Worm (Caenorhabditis elegans) whole organism, L4 larva: ENCODE results near the gene thn-1.
A peak's percentile ranks its signal among the peaks of the same experiment; 100 is the strongest.

Experiments used
- D1046.2 ChIP-seq: fragments of 200-800 bp; sonication (Bioruptor generic); IDR thresholded peaks from 2 replicates; pipeline ENCODE4 v1.3.6; 2022; ENCODE audit warnings: missing genetic modification characterization, missing compliant biosample characterization
- F37D6.2 ChIP-seq: sonication (generic microtip); optimal IDR thresholded peaks from 2 replicates; lab custom pipeline; 2016; ENCODE audit warnings: mild to moderate bottlenecking, missing genetic modification characterization, missing compliant biosample characterization
- R02D3.7 ChIP-seq: fragments of 150-350 bp; sonication (generic microtip); optimal IDR thresholded peaks from 3 replicates; lab custom pipeline; 2014; ENCODE audit warnings: missing biosample characterization, missing genetic modification characterization
- T20F7.1 ChIP-seq: fragments of 200-800 bp; sonication (Bioruptor generic); optimal IDR thresholded peaks from 2 replicates; lab custom pipeline; 2018; ENCODE audit warnings: mild to moderate bottlenecking, missing genetic modification characterization, missing compliant biosample characterization
- Y48G9A.11 ChIP-seq: fragments of 200-800 bp; sonication (Bioruptor generic); IDR thresholded peaks from 2 replicates; pipeline ENCODE4 v1.3.6; 2022; ENCODE audit warnings: missing genetic modification reagents, missing genetic modification characterization, missing compliant biosample characterization
- Y75B8A.6 ChIP-seq: fragments of 200-800 bp; sonication (Bioruptor generic); IDR thresholded peaks from 2 replicates; pipeline ENCODE4 v1.3.6; 2022; ENCODE audit warnings: missing genetic modification reagents, missing genetic modification characterization, missing compliant biosample characterization
- aha-1 ChIP-seq: fragments of 150-350 bp; peaks from one replicate; lab custom pipeline; 2014; ENCODE audit warnings: missing biosample characterization, missing genetic modification characterization
- ama-1 ChIP-seq: fragments of 150-350 bp; optimal IDR thresholded peaks from 2 replicates; lab custom pipeline; 2014; ENCODE audit warnings: inconsistent platforms, mixed read lengths
- arid-1 ChIP-seq: fragments of 200-800 bp; sonication (Bioruptor generic); conservative IDR thresholded peaks from 2 replicates; pipeline ENCODE4 v1.3.6; 2022; ENCODE audit warnings: missing genetic modification reagents, missing genetic modification characterization, missing compliant biosample characterization
- attf-4 ChIP-seq: sonication (generic microtip); optimal IDR thresholded peaks from 3 replicates; lab custom pipeline; 2017; ENCODE audit warnings: missing biosample characterization, missing genetic modification characterization
- ceh-20 ChIP-seq: fragments of 200-800 bp; sonication (Bioruptor generic); IDR thresholded peaks from 2 replicates; pipeline ENCODE4 v1.3.6; 2022; ENCODE audit warnings: missing genetic modification reagents, missing genetic modification characterization, missing compliant biosample characterization
- ceh-28 ChIP-seq: fragments of 150-350 bp; optimal IDR thresholded peaks from 2 replicates; lab custom pipeline; 2014; ENCODE audit warnings: missing biosample characterization, missing genetic modification reagents, missing genetic modification characterization
- ces-1 ChIP-seq: fragments of 150-350 bp; sonication (generic microtip); optimal IDR thresholded peaks from 4 replicates; lab custom pipeline; 2014; ENCODE audit warnings: missing biosample characterization, missing genetic modification reagents, missing genetic modification characterization
- daf-12 ChIP-seq: fragments of 150-350 bp; optimal IDR thresholded peaks from 2 replicates; lab custom pipeline; 2014; ENCODE audit warnings: missing biosample characterization, missing genetic modification reagents, missing genetic modification characterization
- daf-16 ChIP-seq, 3 experiments: sonication (generic microtip); optimal IDR thresholded peaks; 2 replicates each; lab custom pipeline; 2016 to 2017; ENCODE audit warnings: missing genetic modification characterization in 3 of 3, missing genetic modification reagents in 3 of 3, mild to moderate bottlenecking in 2 of 3, missing compliant biosample characterization in 2 of 3, missing biosample characterization in 1 of 3, moderate library complexity in 1 of 3
- daf-19 ChIP-seq: fragments of 200-800 bp; sonication (Bioruptor generic); conservative IDR thresholded peaks from 2 replicates; pipeline ENCODE4 v1.3.6; 2022; ENCODE audit warnings: missing genetic modification characterization, missing compliant biosample characterization
- daf-8 ChIP-seq: fragments of 200-800 bp; sonication (Bioruptor generic); IDR thresholded peaks from 2 replicates; pipeline ENCODE4 v1.3.6; 2022; ENCODE audit warnings: missing genetic modification characterization, missing compliant biosample characterization
- dmd-6 ChIP-seq: fragments of 200-800 bp; sonication (Bioruptor generic); IDR thresholded peaks from 2 replicates; pipeline ENCODE4 v1.3.6; 2022; ENCODE audit warnings: missing genetic modification reagents, missing genetic modification characterization, missing compliant biosample characterization
- dmd-9 ChIP-seq: fragments of 200-800 bp; sonication (Bioruptor generic); IDR thresholded peaks from 2 replicates; pipeline ENCODE4 v1.3.6; 2022; ENCODE audit warnings: missing genetic modification reagents, missing genetic modification characterization, missing compliant biosample characterization
- dpl-1 ChIP-seq: fragments of 150-350 bp; optimal IDR thresholded peaks from 2 replicates; lab custom pipeline; 2014; ENCODE audit warnings: missing biosample characterization, missing genetic modification reagents, missing genetic modification characterization
- dve-1 ChIP-seq: sonication (generic microtip); optimal IDR thresholded peaks from 2 replicates; lab custom pipeline; 2017; ENCODE audit warnings: antibody characterized with exemption, mild to moderate bottlenecking, missing genetic modification characterization, missing compliant biosample characterization; ENCODE audit not compliant: insufficient read depth
- egl-43 ChIP-seq: fragments of 200-800 bp; sonication (Bioruptor generic); IDR thresholded peaks from 2 replicates; pipeline ENCODE4 v1.3.6; 2022; ENCODE audit warnings: missing genetic modification reagents, missing genetic modification characterization, missing compliant biosample characterization
- hif-1 ChIP-seq, 2 experiments: sonication (generic microtip); optimal IDR thresholded peaks; 2 replicates each; lab custom pipeline; 2016 to 2017; ENCODE audit warnings: missing compliant biosample characterization in 2 of 2, missing genetic modification characterization in 2 of 2, missing genetic modification reagents in 2 of 2, missing genotype in 2 of 2, mild to moderate bottlenecking in 1 of 2
- hlh-11 ChIP-seq: fragments of 200-800 bp; sonication (Bioruptor generic); optimal IDR thresholded peaks from 2 replicates; lab custom pipeline; 2018; ENCODE audit warnings: mild to moderate bottlenecking, missing genetic modification characterization, missing compliant biosample characterization
- hlh-30 ChIP-seq: sonication (generic microtip); optimal IDR thresholded peaks from 2 replicates; lab custom pipeline; 2017; ENCODE audit warnings: antibody characterized with exemption, mild to moderate bottlenecking, missing genetic modification characterization, missing compliant biosample characterization; ENCODE audit not compliant: insufficient read depth
- hmg-1.1 ChIP-seq: fragments of 200-800 bp; sonication (Bioruptor generic); IDR thresholded peaks from 2 replicates; pipeline ENCODE4 v1.3.6; 2022; ENCODE audit warnings: missing genetic modification reagents, missing genetic modification characterization, missing compliant biosample characterization
- lim-7 ChIP-seq: fragments of 200-800 bp; sonication (Bioruptor generic); IDR thresholded peaks from 2 replicates; pipeline ENCODE4 v1.3.6; 2022; ENCODE audit warnings: missing genetic modification characterization, missing compliant biosample characterization
- lin-1 ChIP-seq: fragments of 200-800 bp; sonication (Bioruptor generic); IDR thresholded peaks from 2 replicates; pipeline ENCODE4 v1.3.6; 2022; ENCODE audit warnings: missing genetic modification reagents, missing genetic modification characterization, missing compliant biosample characterization
- lir-3 ChIP-seq: sonication (generic microtip); optimal IDR thresholded peaks from 2 replicates; lab custom pipeline; 2016; ENCODE audit warnings: mild to moderate bottlenecking, missing genetic modification characterization, missing compliant biosample characterization
- lsy-2 ChIP-seq, 2 experiments: fragments of 150-350 bp in 1 of 2; sonication (generic microtip) in 1 of 2; optimal IDR thresholded peaks; 2 replicates each; lab custom pipeline; 2014 to 2017; ENCODE audit warnings: missing biosample characterization in 2 of 2, missing genetic modification characterization in 2 of 2
- madf-5 ChIP-seq, 2 experiments: fragments of 200-800 bp; sonication (Bioruptor generic); IDR thresholded peaks; 2 replicates each; pipeline ENCODE4 v1.3.6; 2022; ENCODE audit warnings: missing compliant biosample characterization in 2 of 2, missing genetic modification characterization in 2 of 2
- mdl-1 ChIP-seq, 2 experiments: fragments of 150-350 bp in 1 of 2; sonication (generic microtip) in 1 of 2; optimal IDR thresholded peaks; 2 replicates each; lab custom pipeline; 2014 to 2017; ENCODE audit warnings: missing biosample characterization in 2 of 2, missing genetic modification characterization in 2 of 2
- mdt-29 ChIP-seq: fragments of 200-800 bp; sonication (Bioruptor generic); IDR thresholded peaks from 2 replicates; pipeline ENCODE4 v1.3.6; 2022; ENCODE audit warnings: missing genetic modification reagents, missing genetic modification characterization, missing compliant biosample characterization
- mes-2 ChIP-seq: sonication (generic microtip); optimal IDR thresholded peaks from 2 replicates; lab custom pipeline; 2016; ENCODE audit warnings: missing genotype, mild to moderate bottlenecking, missing genetic modification characterization, missing compliant biosample characterization; ENCODE audit not compliant: poor library complexity, severe bottlenecking
- nhr-102 ChIP-seq: sonication (generic microtip); optimal IDR thresholded peaks from 2 replicates; lab custom pipeline; 2016; ENCODE audit warnings: mild to moderate bottlenecking, missing genetic modification characterization, moderate library complexity, missing compliant biosample characterization
- nhr-237 ChIP-seq: sonication (generic microtip); optimal IDR thresholded peaks from 2 replicates; lab custom pipeline; 2017; ENCODE audit warnings: missing biosample characterization, missing genetic modification characterization
- nhr-28 ChIP-seq: fragments of 150-350 bp; optimal IDR thresholded peaks from 2 replicates; lab custom pipeline; 2014; ENCODE audit warnings: missing biosample characterization, missing genetic modification characterization
- nhr-77 ChIP-seq: fragments of 150-350 bp; optimal IDR thresholded peaks from 2 replicates; lab custom pipeline; 2014; ENCODE audit warnings: missing biosample characterization, missing genetic modification characterization
- php-3 ChIP-seq: fragments of 200-800 bp; sonication (Bioruptor generic); IDR thresholded peaks from 2 replicates; pipeline ENCODE4 v1.3.6; 2022; ENCODE audit warnings: missing genetic modification reagents, missing genetic modification characterization, missing compliant biosample characterization
- rbr-2 ChIP-seq: sonication (generic microtip); optimal IDR thresholded peaks from 2 replicates; lab custom pipeline; 2016; ENCODE audit warnings: missing genotype, missing genetic modification characterization, missing compliant biosample characterization
- unc-130 ChIP-seq: sonication (generic microtip); optimal IDR thresholded peaks from 2 replicates; lab custom pipeline; 2016; ENCODE audit warnings: missing genetic modification reagents, missing genetic modification characterization, missing compliant biosample characterization
- unc-62 ChIP-seq, 3 experiments: fragments of 150-350 bp in 1 of 3; sonication (generic microtip); optimal IDR thresholded peaks in 2 of 3; peaks in 1 of 3; 1 replicate in 1 of 3; 2 replicates in 2 of 3; lab custom pipeline; 2014 to 2017; ENCODE audit warnings: missing biosample characterization in 3 of 3, missing genetic modification characterization in 3 of 3, missing genetic modification reagents in 3 of 3, missing genotype in 1 of 3
- zag-1 ChIP-seq: fragments of 150-350 bp; optimal IDR thresholded peaks from 2 replicates; lab custom pipeline; 2014; ENCODE audit warnings: missing biosample characterization, missing genetic modification characterization
- zip-2 ChIP-seq: fragments of 150-350 bp; optimal IDR thresholded peaks from 2 replicates; lab custom pipeline; 2014; ENCODE audit warnings: missing biosample characterization, missing genetic modification characterization
- ztf-7 ChIP-seq: fragments of 150-350 bp; optimal IDR thresholded peaks from 2 replicates; lab custom pipeline; 2014; ENCODE audit warnings: missing biosample characterization, missing genetic modification characterization

The thn-1 gene

ce11 chrIV:12330840-12331359, 49.0 kb upstream of the thn-1 start, which contains the start of gene ufd-1 (continued):
- no peak for TF ChIP-seq daf-19

- TF ChIP-seq dve-1 (tag; lab: Kevin White, UChicago) = peak; percentile 17
- TF ChIP-seq nhr-28 (tag; lab: Kevin White, UChicago) = peak; percentile 18
- TF ChIP-seq egl-43 = no peak
- TF ChIP-seq dmd-6 = peak; percentile 42; the same call in 1 of the 2 replicates
- TF ChIP-seq ama-1 (lab: Kevin White, UChicago) = no peak
- TF ChIP-seq madf-5 (GFP tag; IDR thresholded peaks at IDR 0.05; lab: Robert Waterston, UW) = peak in 1 of 2 experiments; percentile 61; a peak in 1 of 4 replicates
Observed at ce11 chrIV:12334142-12334541, 45.7 kb upstream of the thn-1 start.

DNA sequence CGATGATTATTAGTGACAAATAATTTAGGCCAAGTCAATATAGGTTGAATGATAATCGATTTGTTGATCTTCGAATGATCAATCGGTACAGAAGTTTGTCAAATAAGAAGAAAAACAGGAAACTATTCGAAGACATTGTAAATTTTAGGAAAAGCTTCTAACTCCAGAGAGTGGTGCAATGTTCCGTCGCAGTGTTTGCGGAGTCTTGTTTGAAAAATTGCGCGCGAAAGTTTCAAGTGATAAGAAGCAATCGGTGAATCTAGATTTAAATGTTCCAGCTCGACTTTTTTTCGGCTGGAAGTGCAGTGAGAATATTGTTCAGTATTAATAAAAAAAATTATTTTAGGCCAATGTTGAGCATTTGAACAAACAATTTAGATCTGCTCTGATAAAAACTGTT, 45.2 kb upstream of the thn-1 start:
- TF ChIP-seq hlh-11 (no peak), attf-4 (tag; lab: Kevin White, UChicago) (no peak), ztf-7 (tag; lab: Kevin White, UChicago) (no peak), ces-1 (GFP tag; lab: Kevin White, UChicago) (no peak), mdt-29 (GFP tag; lab: Robert Waterston, UW) (no peak), T20F7.1 (GFP tag; lab: Kevin White, UChicago) (no peak), ceh-28 (tag; lab: Kevin White, UChicago) (no peak), daf-16 (GFP tag; optimal IDR thresholded peaks at IDR 0.05; lab: Kevin White, UChicago) (no peak), daf-16 (tag; optimal IDR thresholded peaks at IDR 0.05; lab: Kevin White, UChicago) (peak; percentile 29), lsy-2 (tag; optimal IDR thresholded peaks at IDR 0.05; lab: Kevin White, UChicago) (peak in 1 of 2 experiments; percentile 15), aha-1 (tag; lab: Kevin White, UChicago) (no peak), unc-130 (GFP tag; lab: Kevin White, UChicago) (no peak), Y48G9A.11 (GFP tag; lab: Robert Waterston, UW) (no peak), daf-8 (GFP tag; lab: Robert Waterston, UW) (no peak), zip-2 (no peak), dpl-1 (GFP tag; lab: Kevin White, UChicago) (peak; percentile 79), mes-2 (tag; lab: Kevin White, UChicago) (peak; percentile 14), F37D6.2 (tag; lab: Kevin White, UChicago) (no peak)

DNA sequence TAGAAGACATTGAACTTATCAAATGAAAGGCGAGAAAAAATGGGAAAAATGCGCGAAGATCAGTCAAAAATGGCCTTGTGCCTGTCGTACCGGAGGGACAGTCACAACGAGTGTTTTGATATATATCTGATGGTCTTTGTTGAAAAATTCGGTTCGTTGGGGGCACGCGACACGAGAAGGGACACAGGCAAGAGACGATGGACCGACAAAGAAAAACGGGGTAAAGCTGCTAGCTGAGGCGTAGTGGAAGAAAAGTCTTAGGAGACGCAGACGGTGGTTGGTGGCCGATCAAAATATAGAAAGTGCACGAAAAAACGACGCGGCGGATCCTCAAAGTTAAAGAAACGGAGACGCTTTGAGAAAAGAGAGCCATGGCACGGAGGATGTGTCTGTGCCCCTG, 44.6 kb upstream of the thn-1 start:
- TF ChIP-seq hlh-30 (peak; percentile 63), hmg-1.1 (GFP tag; lab: Robert Waterston, UW) (peak; percentile 54; the same call in 1 of the 2 replicates), Y75B8A.6 (GFP tag; lab: Robert Waterston, UW) (no peak), nhr-102 (tag; lab: Kevin White, UChicago) (no peak), unc-62 (GFP tag; optimal IDR thresholded peaks at IDR 0.05 in 1 of 2; lab: Kevin White, UChicago) (peak in 1 of 2 experiments; percentile 68), unc-62 (tag; optimal IDR thresholded peaks at IDR 0.05; lab: Kevin White, UChicago) (no peak), rbr-2 (peak; percentile 10), nhr-77 (tag; lab: Kevin White, UChicago) (no peak), D1046.2 (GFP tag; lab: Robert Waterston, UW) (no peak), lir-3 (tag; lab: Kevin White, UChicago) (no peak), mdt-29 (GFP tag; lab: Robert Waterston, UW) (no peak), php-3 (GFP tag; lab: Robert Waterston, UW) (no peak), dmd-9 (GFP tag; lab: Robert Waterston, UW) (0 out of 2 replicates have a peak, but pooled peaks have one; percentile 10), R02D3.7 (no peak), ceh-20 (GFP tag; lab: Robert Waterston, UW) (no peak), hif-1 (tag; optimal IDR thresholded peaks at IDR 0.05; lab: Kevin White, UChicago) (peak in 1 of 2 experiments; percentile 28), madf-5 (GFP tag; IDR thresholded peaks at IDR 0.05; lab: Robert Waterston, UW) (no peak), mdl-1 (tag; optimal IDR thresholded peaks at IDR 0.05; lab: Kevin White, UChicago) (peak in 1 of 2 experiments; percentile 26), daf-16 (GFP tag; optimal IDR thresholded peaks at IDR 0.05; lab: Kevin White, UChicago) (peak in 1 of 2 experiments; percentile 42), daf-16 (tag; optimal IDR thresholded peaks at IDR 0.05; lab: Kevin White, UChicago) (no peak), nhr-237 (tag; lab: Kevin White, UChicago) (no peak), arid-1 (GFP tag; lab: Robert Waterston, UW) (no peak), zag-1 (tag; lab: Kevin White, UChicago) (no peak), lin-1 (no peak), daf-12 (tag; lab: Kevin White, UChicago) (no peak), lim-7 (GFP tag; lab: Robert Waterston, UW) (no peak)
